Worm (Caenorhabditis elegans) whole organism, midembryonic: ENCODE measurements around the gene Y48A6B.14.

Source experiments
- klf-2 ChIP-seq: fragments of 200-800 bp; sonication (Bioruptor generic); conservative IDR thresholded peaks from 2 replicates; pipeline ENCODE4 v1.3.6; 2022; ENCODE audit warnings: missing genetic modification reagents, missing genetic modification characterization, missing compliant biosample characterization
- med-1 ChIP-seq: sonication (generic microtip); optimal IDR thresholded peaks from 2 replicates; lab custom pipeline; 2017; ENCODE audit warnings: missing genetic modification characterization, mild to moderate bottlenecking, missing compliant biosample characterization, antibody characterized with exemption, missing genetic modification reagents; ENCODE audit not compliant: insufficient read depth
- ref-1 ChIP-seq: fragments of 200-800 bp; sonication (Bioruptor generic); conservative IDR thresholded peaks from 2 replicates; pipeline ENCODE4 v1.3.6; 2022; ENCODE audit warnings: missing genetic modification reagents, missing genetic modification characterization, missing compliant biosample characterization
- ztf-29 ChIP-seq: fragments of 200-800 bp; sonication (Bioruptor generic); IDR thresholded peaks from 2 replicates; pipeline ENCODE4 v1.3.6; 2022; ENCODE audit warnings: missing genetic modification reagents, missing genetic modification characterization, missing compliant biosample characterization

DNA sequence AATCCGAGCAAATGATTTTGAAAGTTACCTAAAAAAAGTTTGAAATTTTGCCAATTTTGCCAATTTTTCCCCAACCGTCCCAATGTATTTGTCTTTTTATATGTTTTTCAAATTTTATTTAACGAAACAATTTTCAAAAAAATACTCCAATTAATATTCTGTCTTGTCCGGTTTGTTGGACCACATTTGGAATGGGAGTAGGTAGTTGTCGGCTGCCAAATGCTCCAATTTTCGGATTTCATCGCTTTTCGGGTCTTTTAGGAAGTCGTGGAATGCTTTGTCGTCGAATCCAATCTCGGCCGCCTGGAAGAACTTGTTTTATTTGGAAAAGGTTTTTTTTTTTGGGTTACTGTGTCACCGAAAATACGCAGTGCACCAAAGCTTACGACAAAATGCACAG, 6.3 kb upstream of the Y48A6B.14 start:
- TF ChIP-seq klf-2 (no peak), ztf-29 (no peak), ref-1 (GFP tag; lab: Robert Waterston, UW) (no peak), med-1 (GFP tag; lab: Kevin White, UChicago) (no peak)
